Worm (Caenorhabditis elegans) whole organism, early embryonic: ENCODE data around the gene faah-6.

ENCODE experiments used
- B0310.2 ChIP-seq: sonication (generic microtip); optimal IDR thresholded peaks from 2 replicates; lab custom pipeline; 2016; ENCODE audit warnings: mild to moderate bottlenecking, missing genetic modification characterization, missing compliant biosample characterization
- F13C5.2 ChIP-seq: sonication (generic microtip); optimal IDR thresholded peaks from 2 replicates; lab custom pipeline; 2017; ENCODE audit warnings: mild to moderate bottlenecking, missing genetic modification characterization, inconsistent platforms, missing compliant biosample characterization
- aly-1 ChIP-seq: sonication (generic microtip); optimal IDR thresholded peaks from 2 replicates; lab custom pipeline; 2016; ENCODE audit warnings: missing genetic modification characterization, missing compliant biosample characterization
- ama-1 ChIP-seq: fragments of 150-350 bp; optimal IDR thresholded peaks from 2 replicates; lab custom pipeline; 2014
- ceh-13 ChIP-seq: fragments of 200-800 bp; sonication (Bioruptor generic); optimal IDR thresholded peaks from 2 replicates; lab custom pipeline; 2018; ENCODE audit warnings: mild to moderate bottlenecking, missing genetic modification characterization, missing compliant biosample characterization
- ceh-36 ChIP-seq: sonication (generic microtip); optimal IDR thresholded peaks from 2 replicates; lab custom pipeline; 2016; ENCODE audit warnings: missing genetic modification characterization, inconsistent platforms, missing compliant biosample characterization
- ets-7 ChIP-seq: sonication (generic microtip); optimal IDR thresholded peaks from 2 replicates; lab custom pipeline; 2016; ENCODE audit warnings: missing genotype, missing genetic modification characterization, missing compliant biosample characterization
- flt-1 ChIP-seq: fragments of 200-800 bp; sonication (Bioruptor generic); IDR thresholded peaks from 2 replicates; pipeline ENCODE4 v1.3.6; 2022; ENCODE audit warnings: missing genetic modification characterization, missing compliant biosample characterization
- hmbx-1 ChIP-seq: sonication (generic microtip); optimal IDR thresholded peaks from 2 replicates; lab custom pipeline; 2016; ENCODE audit warnings: mild to moderate bottlenecking, missing genetic modification characterization, missing compliant biosample characterization
- hmg-4 ChIP-seq: fragments of 200-800 bp; sonication (Bioruptor generic); optimal IDR thresholded peaks from 2 replicates; lab custom pipeline; 2018; ENCODE audit warnings: mild to moderate bottlenecking, missing genetic modification characterization, missing compliant biosample characterization
- hnd-1 ChIP-seq: sonication (generic microtip); optimal IDR thresholded peaks from 2 replicates; lab custom pipeline; 2016; ENCODE audit warnings: missing genetic modification characterization, missing compliant biosample characterization
- pes-1 ChIP-seq: fragments of 200-800 bp; sonication (Bioruptor generic); IDR thresholded peaks from 2 replicates; pipeline ENCODE4 v1.3.6; 2022; ENCODE audit warnings: missing genetic modification reagents, missing genetic modification characterization, missing compliant biosample characterization
- scrt-1 ChIP-seq: fragments of 200-800 bp; sonication (Bioruptor generic); IDR thresholded peaks from 2 replicates; pipeline ENCODE4 v1.3.6; 2022; ENCODE audit warnings: missing genetic modification characterization, missing compliant biosample characterization
- sea-1 ChIP-seq: fragments of 200-800 bp; sonication (Bioruptor generic); conservative IDR thresholded peaks from 2 replicates; pipeline ENCODE4 v1.3.6; 2022; ENCODE audit warnings: missing genetic modification characterization, missing compliant biosample characterization
- tbx-11 ChIP-seq: fragments of 200-800 bp; sonication (Bioruptor generic); IDR thresholded peaks from 2 replicates; pipeline ENCODE4 v1.3.6; 2022; ENCODE audit warnings: missing genetic modification characterization, missing compliant biosample characterization
- tbx-37 ChIP-seq: fragments of 200-800 bp; sonication (Bioruptor generic); conservative IDR thresholded peaks from 2 replicates; pipeline ENCODE4 v1.3.6; 2022; ENCODE audit warnings: missing genetic modification reagents, missing genetic modification characterization, missing compliant biosample characterization
- tra-4 ChIP-seq: sonication (generic microtip); optimal IDR thresholded peaks from 2 replicates; lab custom pipeline; 2017; ENCODE audit warnings: missing genetic modification characterization, missing compliant biosample characterization

faah-6 gene

ce11 chrIII:11701863-11702262 is 51.6 kb downstream of the faah-6 start:
- no peak for TF ChIP-seq ceh-36 (tag; lab: Kevin White, UChicago)
- peak; percentile 13 for TF ChIP-seq B0310.2 (tag; lab: Kevin White, UChicago)
- 0 out of 2 replicates have a peak, but pooled peaks have one; percentile 16 for TF ChIP-seq tbx-11

- TF ChIP-seq F13C5.2 (no peak), sea-1 (GFP tag; lab: Robert Waterston, UW) (no peak), ama-1 (lab: Kevin White, UChicago) (no peak), ceh-13 (GFP tag; lab: Kevin White, UChicago) (no peak), B0310.2 (tag; lab: Kevin White, UChicago) (no peak), hmg-4 (no peak), tra-4 (tag; lab: Kevin White, UChicago) (no peak), pes-1 (no peak), hmbx-1 (tag; lab: Kevin White, UChicago) (no peak), scrt-1 (GFP tag; lab: Robert Waterston, UW) (no peak), ets-7 (no peak), tbx-37 (GFP tag; lab: Robert Waterston, UW) (no peak), ceh-36 (tag; lab: Kevin White, UChicago) (no peak), aly-1 (tag; lab: Kevin White, UChicago) (no peak), tbx-11 (no peak), hnd-1 (no peak), flt-1 (GFP tag; lab: Robert Waterston, UW) (no peak)
Measured at ce11 chrIII:11703006-11703775, 52.9 kb downstream of the faah-6 start.

- no peak for TF ChIP-seq B0310.2 (tag; lab: Kevin White, UChicago)
- TF ChIP-seq F13C5.2 = no peak
- TF ChIP-seq ceh-13 (GFP tag; lab: Kevin White, UChicago) = no peak
Measured at ce11 chrIII:11703776-11704093, 53.5 kb downstream of the faah-6 start, which contains the start of gene col-95. Gene col-95, plus strand, starts transcription at chrIII:11703994.

- TF ChIP-seq ceh-13 (GFP tag; lab: Kevin White, UChicago) = no peak
- no peak for TF ChIP-seq aly-1 (tag; lab: Kevin White, UChicago)
Measured at ce11 chrIII:11704377-11704978, 54.2 kb downstream of the faah-6 start.

ce11 chrIII:11705930-11706329 is 55.7 kb downstream of the faah-6 start:
- no peak for TF ChIP-seq sea-1 (GFP tag; lab: Robert Waterston, UW)
